Fruit fly (Drosophila melanogaster) whole organism, embryonic: ENCODE data around the gene CG13842.

ENCODE experiments used
- CG10267 ChIP-seq: fragments of 200-800 bp; sonication (Bioruptor generic); optimal IDR thresholded peaks from 2 replicates; lab custom pipeline; 2018; ENCODE audit warnings: missing biosample characterization, mild to moderate bottlenecking, missing genetic modification characterization, moderate library complexity
- CG10654 ChIP-seq: fragments of 200-800 bp; sonication (Bioruptor generic); optimal IDR thresholded peaks from 2 replicates; lab custom pipeline; 2016; ENCODE audit warnings: missing biosample characterization, missing genetic modification characterization
- CG11398 ChIP-seq: fragments of 200-800 bp; sonication (Bioruptor generic); optimal IDR thresholded peaks from 2 replicates; lab custom pipeline; 2016; ENCODE audit warnings: missing biosample characterization, missing genetic modification characterization
- CG11504 ChIP-seq: fragments of 200-800 bp; sonication (Bioruptor generic); optimal IDR thresholded peaks from 3 replicates; lab custom pipeline; 2019; ENCODE audit warnings: missing biosample characterization, mild to moderate bottlenecking, missing genetic modification characterization, moderate library complexity
- CG12104 ChIP-seq: fragments of 200-800 bp; sonication (Bioruptor generic); optimal IDR thresholded peaks from 3 replicates; lab custom pipeline; 2016; ENCODE audit warnings: missing biosample characterization, missing genetic modification characterization
- CG14014 ChIP-seq: fragments of 200-800 bp; sonication (Bioruptor generic); IDR thresholded peaks from 2 replicates; pipeline ENCODE4 v1.3.6; 2022; ENCODE audit warnings: missing biosample characterization, missing genetic modification characterization
- CG15479 ChIP-seq: fragments of 200-800 bp; sonication (Bioruptor generic); optimal IDR thresholded peaks from 3 replicates; lab custom pipeline; 2019; ENCODE audit warnings: missing biosample characterization, mild to moderate bottlenecking, missing genetic modification characterization, moderate library complexity
- CG32767 ChIP-seq: fragments of 200-800 bp; sonication (Bioruptor generic); IDR thresholded peaks from 2 replicates; pipeline ENCODE4 v1.3.6; 2022; ENCODE audit warnings: missing biosample characterization, missing genetic modification characterization
- CG3847 ChIP-seq: fragments of 200-800 bp; sonication (Bioruptor generic); IDR thresholded peaks from 2 replicates; pipeline ENCODE4 v1.3.6; 2022; ENCODE audit warnings: missing biosample characterization, missing genetic modification characterization
- CG4707 ChIP-seq: fragments of 200-800 bp; sonication (Bioruptor generic); optimal IDR thresholded peaks from 2 replicates; lab custom pipeline; 2018; ENCODE audit warnings: missing biosample characterization, mild to moderate bottlenecking, missing genetic modification characterization, moderate library complexity
- CG7357 ChIP-seq: fragments of 200-800 bp; sonication (Bioruptor generic); IDR thresholded peaks from 3 replicates; pipeline ENCODE4 v1.3.6; 2022; ENCODE audit warnings: missing biosample characterization, missing genetic modification characterization
- CG8944 ChIP-seq: fragments of 200-800 bp; sonication (Bioruptor generic); optimal IDR thresholded peaks from 3 replicates; lab custom pipeline; 2016; ENCODE audit warnings: missing biosample characterization, missing genetic modification characterization
- CG9727 ChIP-seq: fragments of 200-800 bp; sonication (Bioruptor generic); optimal IDR thresholded peaks from 3 replicates; lab custom pipeline; 2017; ENCODE audit warnings: missing biosample characterization, mild to moderate bottlenecking, missing genetic modification characterization
- CG9797 ChIP-seq: fragments of 200-800 bp; sonication (Bioruptor generic); optimal IDR thresholded peaks from 3 replicates; lab custom pipeline; 2018; ENCODE audit warnings: missing biosample characterization, mild to moderate bottlenecking, missing genetic modification characterization
- CG9817 ChIP-seq: fragments of 200-800 bp; sonication (Bioruptor generic); optimal IDR thresholded peaks from 2 replicates; lab custom pipeline; 2018; ENCODE audit warnings: missing biosample characterization, mild to moderate bottlenecking, missing genetic modification characterization, moderate library complexity
- CG9876 ChIP-seq: fragments of 200-800 bp; sonication (Bioruptor generic); optimal IDR thresholded peaks from 2 replicates; lab custom pipeline; 2016; ENCODE audit warnings: missing biosample characterization, missing genetic modification characterization
- CG9932 ChIP-seq: fragments of 200-800 bp; sonication (Bioruptor generic); IDR thresholded peaks from 2 replicates; pipeline ENCODE4 v1.3.6; 2022; ENCODE audit warnings: missing biosample characterization, missing genetic modification characterization
- CTCF ChIP-seq: fragments of 200-800 bp; sonication (Bioruptor generic); optimal IDR thresholded peaks from 2 replicates; lab custom pipeline; 2017; ENCODE audit warnings: missing biosample characterization, mild to moderate bottlenecking, missing genetic modification characterization, moderate library complexity
- Dad ChIP-seq: fragments of 200-800 bp; sonication (Bioruptor generic); optimal IDR thresholded peaks from 3 replicates; lab custom pipeline; 2016; ENCODE audit warnings: missing biosample characterization, missing genetic modification characterization
- Dip2 ChIP-seq: fragments of 200-800 bp; sonication (Bioruptor generic); IDR thresholded peaks from 2 replicates; pipeline ENCODE4 v1.3.6; 2022; ENCODE audit warnings: missing biosample characterization, missing genetic modification characterization
- ERR ChIP-seq: fragments of 200-800 bp; sonication (Bioruptor generic); optimal IDR thresholded peaks from 2 replicates; lab custom pipeline; 2016; ENCODE audit warnings: missing biosample characterization, missing genetic modification characterization
- Gug ChIP-seq: fragments of 200-800 bp; sonication (Bioruptor generic); IDR thresholded peaks from 4 replicates; pipeline ENCODE4 v1.3.6; 2022; ENCODE audit warnings: missing biosample characterization, missing genetic modification characterization
- HLH3B ChIP-seq: fragments of 200-800 bp; sonication (Bioruptor generic); IDR thresholded peaks from 2 replicates; pipeline ENCODE4 v1.3.6; 2022; ENCODE audit warnings: missing biosample characterization, missing genetic modification characterization
- HLHmδ ChIP-seq: fragments of 200-800 bp; sonication (Bioruptor generic); optimal IDR thresholded peaks from 2 replicates; lab custom pipeline; 2018; ENCODE audit warnings: missing biosample characterization, mild to moderate bottlenecking, missing genetic modification characterization, moderate library complexity
- Nf-YA ChIP-seq: fragments of 200-800 bp; sonication (Bioruptor generic); IDR thresholded peaks from 2 replicates; pipeline ENCODE4 v1.3.6; 2022; ENCODE audit warnings: missing biosample characterization, missing genetic modification characterization
- PHDP ChIP-seq: fragments of 200-800 bp; sonication (Bioruptor generic); optimal IDR thresholded peaks from 3 replicates; lab custom pipeline; 2018; ENCODE audit warnings: missing biosample characterization, mild to moderate bottlenecking, missing genetic modification characterization, moderate library complexity
- Rfx ChIP-seq: fragments of 200-800 bp; sonication (Bioruptor generic); IDR thresholded peaks from 2 replicates; pipeline ENCODE4 v1.3.6; 2022; ENCODE audit warnings: missing biosample characterization, missing genetic modification characterization
- bab2 ChIP-seq: fragments of 200-800 bp; sonication (Bioruptor generic); optimal IDR thresholded peaks from 2 replicates; lab custom pipeline; 2016; ENCODE audit warnings: missing biosample characterization, missing genetic modification characterization
- chif ChIP-seq, 2 experiments: fragments of 200-800 bp; sonication (Bioruptor generic); optimal IDR thresholded peaks; 3 replicates each; lab custom pipeline; 2016; ENCODE audit warnings: missing biosample characterization in 2 of 2, missing genetic modification characterization in 2 of 2
- chinmo ChIP-seq: fragments of 200-800 bp; sonication (Bioruptor generic); IDR thresholded peaks from 4 replicates; pipeline ENCODE4 v1.3.6; 2022; ENCODE audit warnings: missing biosample characterization, missing genetic modification characterization; ENCODE audit not compliant: partially characterized antibody
- ci ChIP-seq: fragments of 200-800 bp; sonication (Bioruptor generic); IDR thresholded peaks from 3 replicates; pipeline ENCODE4 v1.3.6; 2022; ENCODE audit warnings: missing biosample characterization, missing genetic modification characterization
- crc ChIP-seq: fragments of 200-800 bp; sonication (Bioruptor generic); optimal IDR thresholded peaks from 2 replicates; lab custom pipeline; 2016; ENCODE audit warnings: missing biosample characterization, missing genetic modification characterization
- dysf ChIP-seq: fragments of 200-800 bp; sonication (Bioruptor generic); IDR thresholded peaks from 3 replicates; pipeline ENCODE4 v1.3.6; 2022; ENCODE audit warnings: missing biosample characterization, missing genetic modification characterization
- esg ChIP-seq: fragments of 200-800 bp; sonication (Bioruptor generic); conservative IDR thresholded peaks from 2 replicates; pipeline ENCODE4 v1.3.6; 2022; ENCODE audit warnings: missing biosample characterization, missing genetic modification characterization
- eyg ChIP-seq: fragments of 200-800 bp; sonication (Bioruptor generic); optimal IDR thresholded peaks from 3 replicates; lab custom pipeline; 2016; ENCODE audit warnings: missing biosample characterization, missing genetic modification characterization
- fd96Cb ChIP-seq: fragments of 200-800 bp; sonication (Bioruptor generic); optimal IDR thresholded peaks from 2 replicates; lab custom pipeline; 2018; ENCODE audit warnings: missing biosample characterization, mild to moderate bottlenecking, missing genetic modification characterization, moderate library complexity
- gem ChIP-seq: fragments of 200-800 bp; sonication (Bioruptor generic); optimal IDR thresholded peaks from 2 replicates; lab custom pipeline; 2019; ENCODE audit warnings: missing biosample characterization, mild to moderate bottlenecking, missing genetic modification characterization, moderate library complexity
- inv ChIP-seq: fragments of 200-800 bp; sonication (Bioruptor generic); IDR thresholded peaks from 2 replicates; pipeline ENCODE4 v1.3.6; 2022; ENCODE audit warnings: missing biosample characterization, missing genetic modification characterization; ENCODE audit not compliant: partially characterized antibody
- jumu ChIP-seq: fragments of 200-800 bp; sonication (Bioruptor generic); optimal IDR thresholded peaks from 3 replicates; lab custom pipeline; 2016; ENCODE audit warnings: missing biosample characterization, missing genetic modification characterization
- nmo ChIP-seq: fragments of 200-800 bp; sonication (Bioruptor generic); optimal IDR thresholded peaks from 2 replicates; lab custom pipeline; 2018; ENCODE audit warnings: missing biosample characterization, mild to moderate bottlenecking, missing genetic modification characterization, moderate library complexity
- nom ChIP-seq: fragments of 200-800 bp; sonication (Bioruptor generic); optimal IDR thresholded peaks from 2 replicates; lab custom pipeline; 2017; ENCODE audit warnings: missing biosample characterization, missing genetic modification characterization, mild to moderate bottlenecking, moderate library complexity, missing genetic modification reagents
- pnt ChIP-seq: fragments of 200-800 bp; sonication (Bioruptor generic); optimal IDR thresholded peaks from 3 replicates; lab custom pipeline; 2016; ENCODE audit warnings: missing biosample characterization, missing genetic modification characterization
- psq ChIP-seq: fragments of 200-800 bp; sonication (Bioruptor generic); optimal IDR thresholded peaks from 2 replicates; lab custom pipeline; 2017; ENCODE audit warnings: missing biosample characterization, missing genetic modification characterization
- sens ChIP-seq: fragments of 200-800 bp; sonication (Bioruptor generic); peaks from one replicate; lab custom pipeline; 2016; ENCODE audit warnings: missing biosample characterization, missing genetic modification characterization
- shn ChIP-seq: fragments of 200-800 bp; sonication (Bioruptor generic); optimal IDR thresholded peaks from 3 replicates; lab custom pipeline; 2016; ENCODE audit warnings: missing biosample characterization, missing genetic modification characterization
- slp2 ChIP-seq: fragments of 200-800 bp; sonication (Bioruptor generic); optimal IDR thresholded peaks from 2 replicates; lab custom pipeline; 2016; ENCODE audit warnings: missing biosample characterization, missing genetic modification characterization
- so ChIP-seq: fragments of 200-800 bp; sonication (Bioruptor generic); IDR thresholded peaks from 3 replicates; pipeline ENCODE4 v1.3.6; 2022; ENCODE audit warnings: missing biosample characterization, missing genetic modification characterization
- stc ChIP-seq: fragments of 200-800 bp; sonication (Bioruptor generic); IDR thresholded peaks from 2 replicates; pipeline ENCODE4 v1.3.6; 2022; ENCODE audit warnings: missing biosample characterization, missing genetic modification characterization
- toy ChIP-seq: fragments of 200-800 bp; sonication (Bioruptor generic); IDR thresholded peaks from 2 replicates; pipeline ENCODE4 v1.3.6; 2022; ENCODE audit warnings: missing biosample characterization, missing genetic modification characterization
- zen2 ChIP-seq: fragments of 200-800 bp; sonication (Bioruptor generic); IDR thresholded peaks from 3 replicates; pipeline ENCODE4 v1.3.6; 2022; ENCODE audit warnings: missing biosample characterization, missing genetic modification characterization; ENCODE audit not compliant: partially characterized antibody

The CG13842 gene

DNA sequence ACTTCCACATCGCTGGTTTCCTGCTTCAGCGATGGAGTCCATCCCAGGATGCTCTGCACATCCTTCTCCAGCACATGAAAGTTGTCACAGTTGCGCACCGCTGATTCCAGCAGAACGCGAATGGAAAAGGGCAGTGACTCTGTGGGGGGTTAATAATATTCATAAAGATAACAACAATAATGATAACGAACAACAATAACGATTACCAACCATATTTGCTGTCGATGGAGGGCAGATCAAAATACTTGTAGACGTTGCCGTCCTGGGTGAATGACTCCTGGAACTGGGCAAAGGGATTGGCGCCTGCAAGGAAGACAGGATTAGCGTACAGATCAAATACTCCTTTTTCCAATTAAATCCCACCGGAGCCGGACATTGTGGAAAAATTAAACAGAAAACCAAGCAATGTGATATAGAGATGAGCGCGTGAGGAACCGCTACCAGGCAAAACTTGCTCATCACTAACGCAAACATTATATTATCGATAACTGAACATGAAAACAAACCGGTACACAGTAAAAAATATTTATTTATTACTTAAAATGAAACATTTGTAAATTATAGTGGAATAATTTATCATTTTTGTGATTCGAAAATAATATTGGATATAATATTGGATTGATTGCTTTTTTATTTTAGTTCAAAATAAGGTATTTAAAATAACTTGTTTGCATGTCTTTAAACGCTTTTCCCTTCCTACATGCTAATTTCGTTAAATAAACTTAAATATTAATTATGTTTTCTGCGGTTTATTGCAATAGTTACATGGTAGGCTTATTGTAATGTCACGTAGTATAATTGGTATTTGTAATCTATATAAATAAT lies 17.3 kb upstream of the CG13842 start, which contains the start of gene Irp-1A (continued):
- TF ChIP-seq eyg (GFP tag; lab: Kevin White, UChicago) (no peak), ERR (GFP tag; lab: Kevin White, UChicago) (no peak), CG9876 (GFP tag; lab: Kevin White, UChicago) (no peak), slp2 (GFP tag; lab: Kevin White, UChicago) (no peak), inv (GFP tag; lab: Robert Waterston, UW) (peak; percentile 72), CG9932 (GFP tag; lab: Robert Waterston, UW) (peak; percentile 84), CG32767 (GFP tag; lab: Robert Waterston, UW) (peak; percentile 43), bab2 (GFP tag; lab: Kevin White, UChicago) (peak; percentile 3), pnt (GFP tag; lab: Kevin White, UChicago) (no peak), CG14014 (GFP tag; lab: Robert Waterston, UW) (peak; percentile 81), CG11398 (GFP tag; lab: Kevin White, UChicago) (no peak), gem (tag; lab: Kevin White, UChicago) (peak; percentile 90), CG9727 (peak; percentile 78), Dad (GFP tag; lab: Kevin White, UChicago) (no peak), zen2 (GFP tag; lab: Robert Waterston, UW) (peak; percentile 71), chinmo (GFP tag; lab: Robert Waterston, UW) (peak; percentile 89; the same call in 3 of the 4 replicates), HLH3B (GFP tag; lab: Robert Waterston, UW) (peak; percentile 87), so (no peak), CG10654 (GFP tag; lab: Kevin White, UChicago) (peak; percentile 49), PHDP (tag; lab: Kevin White, UChicago) (peak; percentile 90), Gug (GFP tag; lab: Robert Waterston, UW) (peak; percentile 41; the same call in 1 of the 4 replicates), sens (peak; percentile 90), CG10267 (tag; lab: Kevin White, UChicago) (peak; percentile 81), CG3847 (peak; percentile 71), nom (GFP tag; lab: Kevin White, UChicago) (peak; percentile 35), crc (GFP tag; lab: Kevin White, UChicago) (no peak), stc (peak; percentile 78), CTCF (no peak), CG15479 (GFP tag; lab: Kevin White, UChicago) (no peak), toy (GFP tag; lab: Robert Waterston, UW) (0 out of 2 replicates have a peak, but pooled peaks have one; percentile 56), shn (no peak), fd96Cb (tag; lab: Kevin White, UChicago) (peak; percentile 69), CG9817 (peak; percentile 59), psq (GFP tag; lab: Kevin White, UChicago) (peak; percentile 0), CG9797 (GFP tag; lab: Kevin White, UChicago) (no peak), nmo (GFP tag; lab: Kevin White, UChicago) (peak; percentile 82), dysf (peak; percentile 72; the same call in 2 of the 3 replicates), CG7357 (GFP tag; lab: Robert Waterston, UW) (no peak), CG4707 (GFP tag; lab: Kevin White, UChicago) (no peak), jumu (no peak), ci (GFP tag; lab: Robert Waterston, UW) (peak; percentile 82), CG12104 (peak; percentile 40), esg (GFP tag; lab: Robert Waterston, UW) (peak; percentile 47; the same call in 1 of the 2 replicates), CG11504 (tag; lab: Kevin White, UChicago) (peak; percentile 85), chif (GFP tag; optimal IDR thresholded peaks at IDR 0.05; lab: Kevin White, UChicago) (no peak), CG8944 (GFP tag; lab: Kevin White, UChicago) (no peak), Dip2 (GFP tag; lab: Robert Waterston, UW) (no peak), Rfx (GFP tag; lab: Robert Waterston, UW) (peak; percentile 86), HLHmδ (GFP tag; lab: Kevin White, UChicago) (no peak), Nf-YA (peak; percentile 15; the same call in 1 of the 2 replicates)
